Worm (Caenorhabditis elegans) whole organism, mixed stage, embryonic: ENCODE results near the gene cdc-48.1.

Experiments
- ceh-39 ChIP-seq: fragments of 150-350 bp; optimal IDR thresholded peaks from 2 replicates; lab custom pipeline; 2014; ENCODE audit warnings: missing biosample characterization, missing genetic modification characterization
- ceh-43 ChIP-seq: fragments of 200-800 bp; sonication (Bioruptor generic); optimal IDR thresholded peaks from 2 replicates; lab custom pipeline; 2018; ENCODE audit warnings: mild to moderate bottlenecking, missing genetic modification characterization, moderate library complexity, missing compliant biosample characterization
- hlh-1 ChIP-seq: fragments of 150-350 bp; optimal IDR thresholded peaks from 2 replicates; lab custom pipeline; 2014; ENCODE audit warnings: missing biosample characterization, missing genetic modification reagents, missing genetic modification characterization
- mls-2 ChIP-seq: sonication (generic microtip); optimal IDR thresholded peaks from 2 replicates; lab custom pipeline; 2016; ENCODE audit warnings: mild to moderate bottlenecking, missing genetic modification characterization, moderate library complexity, missing compliant biosample characterization
- nhr-76 ChIP-seq: sonication (generic microtip); optimal IDR thresholded peaks from 2 replicates; lab custom pipeline; 2017; ENCODE audit warnings: missing biosample characterization, missing genetic modification characterization
- pha-4 ChIP-seq: fragments of 150-350 bp; optimal IDR thresholded peaks from 2 replicates; lab custom pipeline; 2018; ENCODE audit warnings: missing biosample characterization, missing genetic modification reagents, missing genetic modification characterization

The cdc-48.1 gene

ce11 chrII:10510242-10510641 lies 53.0 kb downstream of the cdc-48.1 start, which contains the start of gene F59B10.3:
Gene F59B10.3 (plus strand): TSS chrII:10510542.
- TF ChIP-seq hlh-1 (tag; lab: Kevin White, UChicago): no peak
- no peak for TF ChIP-seq nhr-76
- TF ChIP-seq pha-4: peak; percentile 63
- no peak for TF ChIP-seq mls-2 (tag; lab: Kevin White, UChicago)
- no peak for TF ChIP-seq ceh-39 (tag; lab: Kevin White, UChicago)
- no peak for TF ChIP-seq ceh-43 (GFP tag; lab: Kevin White, UChicago)
